Worm (Caenorhabditis elegans) whole organism, midembryonic: ENCODE results near the gene molo-1.

Source experiments
- cog-1 ChIP-seq: sonication (generic microtip); optimal IDR thresholded peaks from 2 replicates; lab custom pipeline; 2016; ENCODE audit warnings: missing genetic modification characterization, missing compliant biosample characterization
- flt-1 ChIP-seq: fragments of 200-800 bp; sonication (Bioruptor generic); IDR thresholded peaks from 2 replicates; pipeline ENCODE4 v1.3.6; 2022; ENCODE audit warnings: missing genetic modification characterization, missing compliant biosample characterization
- klf-2 ChIP-seq: fragments of 200-800 bp; sonication (Bioruptor generic); conservative IDR thresholded peaks from 2 replicates; pipeline ENCODE4 v1.3.6; 2022; ENCODE audit warnings: missing genetic modification reagents, missing genetic modification characterization, missing compliant biosample characterization
- med-1 ChIP-seq: sonication (generic microtip); optimal IDR thresholded peaks from 2 replicates; lab custom pipeline; 2017; ENCODE audit warnings: missing genetic modification characterization, mild to moderate bottlenecking, missing compliant biosample characterization, antibody characterized with exemption, missing genetic modification reagents; ENCODE audit not compliant: insufficient read depth
- ref-1 ChIP-seq: fragments of 200-800 bp; sonication (Bioruptor generic); conservative IDR thresholded peaks from 2 replicates; pipeline ENCODE4 v1.3.6; 2022; ENCODE audit warnings: missing genetic modification reagents, missing genetic modification characterization, missing compliant biosample characterization
- tab-1 ChIP-seq: fragments of 200-800 bp; sonication (Bioruptor generic); IDR thresholded peaks from 2 replicates; pipeline ENCODE4 v1.3.6; 2022; ENCODE audit warnings: missing genetic modification characterization, missing compliant biosample characterization
- ztf-23 ChIP-seq: fragments of 200-800 bp; sonication (Bioruptor generic); IDR thresholded peaks from 2 replicates; pipeline ENCODE4 v1.3.6; 2022; ENCODE audit warnings: missing genetic modification reagents, missing genetic modification characterization, missing compliant biosample characterization

- no peak for TF ChIP-seq tab-1 (GFP tag; lab: Robert Waterston, UW)
- TF ChIP-seq flt-1 (GFP tag; lab: Robert Waterston, UW), result no peak
- no peak for TF ChIP-seq med-1 (GFP tag; lab: Kevin White, UChicago)
- no peak for TF ChIP-seq klf-2 (GFP tag; lab: Robert Waterston, UW)
- TF ChIP-seq cog-1 (tag; lab: Kevin White, UChicago), result no peak
- TF ChIP-seq ref-1, result no peak
- no peak for TF ChIP-seq ztf-23
Measured at ce11 chrIII:5611604-5612324, 38.0 kb downstream of the molo-1 start, which contains the start of gene bas-1.
